Fruit fly (Drosophila melanogaster) whole organism, wandering third instar larva: ENCODE data around the gene CG43999.

Source experiments
- Abd-B ChIP-seq: fragments of >200 bp; optimal IDR thresholded peaks from 2 replicates; lab custom pipeline; 2017; ENCODE audit warnings: missing biosample characterization, missing genetic modification characterization
- CG32264 ChIP-seq: fragments of 200-800 bp; sonication (Bioruptor generic); optimal IDR thresholded peaks from 2 replicates; lab custom pipeline; 2016; ENCODE audit warnings: missing biosample characterization, missing genetic modification characterization
- CG9705 ChIP-seq: fragments of 200-800 bp; sonication (Bioruptor generic); optimal IDR thresholded peaks from 2 replicates; lab custom pipeline; 2018; ENCODE audit warnings: missing biosample characterization, mild to moderate bottlenecking, missing genetic modification characterization
- CrebA ChIP-seq: fragments of 200-800 bp; sonication (Bioruptor generic); optimal IDR thresholded peaks from 2 replicates; lab custom pipeline; 2016; ENCODE audit warnings: missing biosample characterization, mild to moderate bottlenecking, missing genetic modification characterization, borderline replicate concordance
- Dfd ChIP-seq: fragments of >200 bp; optimal IDR thresholded peaks from 2 replicates; lab custom pipeline; 2017; ENCODE audit warnings: missing biosample characterization, missing genetic modification characterization
- Dif ChIP-seq: fragments of 200-275, 200-300 bp; sonication (Bioruptor generic); optimal IDR thresholded peaks from 2 replicates; lab custom pipeline; 2018; ENCODE audit warnings: missing biosample characterization, missing genetic modification characterization; ENCODE audit not compliant: partially characterized antibody
- GATAd ChIP-seq: sonication (Bioruptor generic); optimal IDR thresholded peaks from 2 replicates; lab custom pipeline; 2016; ENCODE audit warnings: missing biosample characterization, missing genetic modification characterization
- HLH106 ChIP-seq: fragments of 200-800 bp; optimal IDR thresholded peaks from 3 replicates; lab custom pipeline; 2019; ENCODE audit warnings: missing biosample characterization, mild to moderate bottlenecking, missing genetic modification characterization, moderate library complexity
- Hnf4 ChIP-seq: fragments of 200-800 bp; sonication (Bioruptor generic); optimal IDR thresholded peaks from 2 replicates; lab custom pipeline; 2016; ENCODE audit warnings: missing biosample characterization, mild to moderate bottlenecking, missing genetic modification characterization
- Hr78 ChIP-seq: fragments of >200 bp; optimal IDR thresholded peaks from 2 replicates; lab custom pipeline; 2017; ENCODE audit warnings: missing biosample characterization, missing genetic modification characterization
- Hr83 ChIP-seq: fragments of 200-300 bp; sonication (Bioruptor generic); optimal IDR thresholded peaks from 2 replicates; lab custom pipeline; 2016; ENCODE audit warnings: missing biosample characterization, mild to moderate bottlenecking, missing genetic modification characterization, moderate library complexity; ENCODE audit not compliant: poor library complexity, severe bottlenecking
- Jra ChIP-seq: sonication (Bioruptor generic); optimal IDR thresholded peaks from 2 replicates; lab custom pipeline; 2016; ENCODE audit warnings: missing biosample characterization, missing genetic modification characterization
- Mio ChIP-seq: sonication (Bioruptor generic); optimal IDR thresholded peaks from 2 replicates; lab custom pipeline; 2016; ENCODE audit warnings: missing biosample characterization, missing genetic modification characterization
- Myc ChIP-seq: fragments of >200 bp; optimal IDR thresholded peaks from 2 replicates; lab custom pipeline; 2017
- OdsH ChIP-seq: fragments of 200-800 bp; sonication (Bioruptor generic); optimal IDR thresholded peaks from 2 replicates; lab custom pipeline; 2016; ENCODE audit warnings: missing biosample characterization, mild to moderate bottlenecking, missing genetic modification characterization
- Rel ChIP-seq, 2 experiments: fragments of 200-800 bp; sonication (Bioruptor generic) in 1 of 2; optimal IDR thresholded peaks; 2 replicates in 1 of 2; 3 replicates in 1 of 2; lab custom pipeline; 2016 to 2019; ENCODE audit warnings: mild to moderate bottlenecking in 2 of 2, missing biosample characterization in 2 of 2, missing genetic modification characterization in 2 of 2, moderate library complexity in 1 of 2
- Sp1 ChIP-seq: fragments of 200-800 bp; sonication (Bioruptor generic); optimal IDR thresholded peaks from 3 replicates; lab custom pipeline; 2019; ENCODE audit warnings: missing biosample characterization, mild to moderate bottlenecking, missing genetic modification characterization, moderate library complexity
- Vsx2 ChIP-seq: fragments of 200-300, 225-300 bp; sonication (Bioruptor generic); optimal IDR thresholded peaks from 2 replicates; lab custom pipeline; 2018; ENCODE audit warnings: missing biosample characterization, missing genetic modification characterization; ENCODE audit not compliant: partially characterized antibody
- br ChIP-seq: fragments of 200-800 bp; sonication (Bioruptor generic); optimal IDR thresholded peaks from 2 replicates; lab custom pipeline; 2016; ENCODE audit warnings: missing biosample characterization, missing genetic modification characterization
- brk ChIP-seq: fragments of 200-800 bp; sonication (Bioruptor generic); optimal IDR thresholded peaks from 2 replicates; lab custom pipeline; 2016; ENCODE audit warnings: missing biosample characterization, mild to moderate bottlenecking, missing genetic modification characterization
- dl ChIP-seq, 2 experiments: fragments of 175-275, 200-275 bp in 1 of 2; fragments of 200-275 bp in 1 of 2; sonication (Bioruptor generic); optimal IDR thresholded peaks; lab custom pipeline; 2018; ENCODE audit warnings: mild to moderate bottlenecking in 2 of 2, missing biosample characterization in 2 of 2, missing genetic modification characterization in 2 of 2, moderate library complexity in 2 of 2; ENCODE audit not compliant: partially characterized antibody in 2 of 2, insufficient read depth in 1 of 2
- dmrt93B ChIP-seq: fragments of 200-800 bp; sonication (Bioruptor generic); optimal IDR thresholded peaks from 2 replicates; lab custom pipeline; 2018; ENCODE audit warnings: missing biosample characterization, mild to moderate bottlenecking, missing genetic modification characterization
- dsf ChIP-seq: sonication (Bioruptor generic); optimal IDR thresholded peaks from 2 replicates; lab custom pipeline; 2016; ENCODE audit warnings: missing biosample characterization, missing genetic modification characterization, borderline replicate concordance
- ey ChIP-seq: fragments of 200-800 bp; sonication (Bioruptor generic); optimal IDR thresholded peaks from 2 replicates; lab custom pipeline; 2016; ENCODE audit warnings: missing biosample characterization, missing genetic modification characterization
- foxo ChIP-seq, 2 experiments: fragments of 200-800 bp; sonication (Bioruptor generic); optimal IDR thresholded peaks; 2 replicates in 1 of 2; 3 replicates in 1 of 2; lab custom pipeline; 2016 to 2017; ENCODE audit warnings: missing biosample characterization in 2 of 2, missing genetic modification characterization in 2 of 2
- fru ChIP-seq: fragments of 200-800 bp; sonication (Bioruptor generic); optimal IDR thresholded peaks from 3 replicates; lab custom pipeline; 2016; ENCODE audit warnings: missing biosample characterization, mild to moderate bottlenecking, missing genetic modification characterization
- h ChIP-seq: fragments of 200-800 bp; sonication (Bioruptor generic); optimal IDR thresholded peaks from 3 replicates; lab custom pipeline; 2016; ENCODE audit warnings: missing biosample characterization, mild to moderate bottlenecking, missing genetic modification characterization
- jim ChIP-seq: fragments of 175-275, 200-325 bp; sonication (Bioruptor generic); optimal IDR thresholded peaks from 2 replicates; lab custom pipeline; 2016; ENCODE audit warnings: missing biosample characterization, mild to moderate bottlenecking, missing genetic modification characterization
- lola ChIP-seq: fragments of >200 bp; optimal IDR thresholded peaks from 2 replicates; lab custom pipeline; 2017; ENCODE audit warnings: missing biosample characterization, missing genetic modification characterization
- pan ChIP-seq: fragments of >200 bp; optimal IDR thresholded peaks from 2 replicates; lab custom pipeline; 2017
- psq ChIP-seq: fragments of 200-800 bp; sonication (Bioruptor generic); optimal IDR thresholded peaks from 3 replicates; lab custom pipeline; 2017; ENCODE audit warnings: missing biosample characterization, mild to moderate bottlenecking, missing genetic modification characterization, moderate library complexity
- rgr ChIP-seq: fragments of 200-800 bp; sonication (Bioruptor generic); optimal IDR thresholded peaks from 3 replicates; lab custom pipeline; 2016; ENCODE audit warnings: missing biosample characterization, mild to moderate bottlenecking, missing genetic modification characterization
- sage ChIP-seq: fragments of 200-800 bp; sonication (Bioruptor generic); optimal IDR thresholded peaks from 2 replicates; lab custom pipeline; 2016; ENCODE audit warnings: missing biosample characterization, mild to moderate bottlenecking, missing genetic modification characterization
- sv ChIP-seq: fragments of 200-800 bp; sonication (Bioruptor generic); optimal IDR thresholded peaks from 3 replicates; lab custom pipeline; 2016; ENCODE audit warnings: missing biosample characterization, missing genetic modification characterization
- tai ChIP-seq: sonication (Bioruptor generic); optimal IDR thresholded peaks from 2 replicates; lab custom pipeline; 2016; ENCODE audit warnings: missing biosample characterization, missing genetic modification characterization
- usp ChIP-seq: fragments of >200 bp; optimal IDR thresholded peaks from 2 replicates; lab custom pipeline; 2017; ENCODE audit warnings: missing biosample characterization, missing genetic modification characterization
- woc ChIP-seq: sonication (Bioruptor generic); optimal IDR thresholded peaks from 2 replicates; lab custom pipeline; 2016; ENCODE audit warnings: missing biosample characterization, mild to moderate bottlenecking, missing genetic modification characterization

CG43999 gene

dm6 chr3R:23887572-23887971 is 41.2 kb downstream of the CG43999 start:
- TF ChIP-seq OdsH (GFP tag; lab: Kevin White, UChicago) (no peak), usp (GFP tag; lab: Kevin White, UChicago) (no peak), CrebA (GFP tag; lab: Kevin White, UChicago) (no peak), sage (GFP tag; lab: Kevin White, UChicago) (no peak), jim (GFP tag; lab: Kevin White, UChicago) (no peak), dmrt93B (GFP tag; lab: Kevin White, UChicago) (no peak), Jra (GFP tag; lab: Kevin White, UChicago) (no peak)
- TF ChIP-seq, all 38 proteins: peak for 0

- peak; percentile 91 for TF ChIP-seq rgr (GFP tag; lab: Kevin White, UChicago)
- no peak for TF ChIP-seq jim (GFP tag; lab: Kevin White, UChicago)
- peak; percentile 78 for TF ChIP-seq Hnf4
- TF ChIP-seq pan (lab: Kevin White, UChicago), result no peak
- peak; percentile 54 for TF ChIP-seq tai (GFP tag; lab: Kevin White, UChicago)
- TF ChIP-seq Hr78 (GFP tag; lab: Kevin White, UChicago), result no peak
- TF ChIP-seq Sp1 (GFP tag; lab: Kevin White, UChicago), result peak; percentile 87
- TF ChIP-seq Hr83 (GFP tag; lab: Kevin White, UChicago), result no peak
- TF ChIP-seq CG9705 (GFP tag; lab: Kevin White, UChicago), result no peak
- peak; percentile 63 for TF ChIP-seq br (GFP tag; lab: Kevin White, UChicago)
- TF ChIP-seq sv (GFP tag; lab: Kevin White, UChicago), result peak; percentile 78
- peak; percentile 71 for TF ChIP-seq Rel (GFP tag; optimal IDR thresholded peaks at IDR 0.05; lab: Kevin White, UChicago)
- TF ChIP-seq Rel (tag; optimal IDR thresholded peaks at IDR 0.05; lab: Kevin White, UChicago), result peak; percentile 29
- peak; percentile 69 for TF ChIP-seq CrebA (GFP tag; lab: Kevin White, UChicago)
- peak in 1 of 2 experiments; percentile 88 for TF ChIP-seq foxo (GFP tag; optimal IDR thresholded peaks at IDR 0.05; lab: Kevin White, UChicago)
- no peak for TF ChIP-seq dsf (GFP tag; lab: Kevin White, UChicago)
- peak; percentile 87 for TF ChIP-seq fru (GFP tag; lab: Kevin White, UChicago)
- TF ChIP-seq Dif (GFP tag; lab: Kevin White, UChicago), result no peak
- TF ChIP-seq HLH106, result peak; percentile 87
- TF ChIP-seq ey (GFP tag; lab: Kevin White, UChicago), result peak; percentile 77
- peak; percentile 88 for TF ChIP-seq OdsH (GFP tag; lab: Kevin White, UChicago)
- no peak for TF ChIP-seq Vsx2
- TF ChIP-seq psq, result peak; percentile 89
- peak; percentile 43 for TF ChIP-seq CG32264 (GFP tag; lab: Kevin White, UChicago)
- peak; percentile 77 for TF ChIP-seq dmrt93B (GFP tag; lab: Kevin White, UChicago)
- peak; percentile 90 for TF ChIP-seq h (GFP tag; lab: Kevin White, UChicago)
- peak; percentile 73 for TF ChIP-seq brk
- TF ChIP-seq woc, result peak; percentile 52
- TF ChIP-seq sage (GFP tag; lab: Kevin White, UChicago), result peak; percentile 87
Measured at dm6 chr3R:23887096-23887421, 41.7 kb downstream of the CG43999 start.

- TF ChIP-seq CrebA (GFP tag; lab: Kevin White, UChicago), result peak; percentile 80
- TF ChIP-seq dl (GFP tag; optimal IDR thresholded peaks at IDR 0.05; lab: Kevin White, UChicago; ENCODE audit: insufficient read depth in 1 of 2, partially characterized antibody in 2 of 2), result peak in 1 of 2 experiments; percentile 29
- peak; percentile 88 for TF ChIP-seq dmrt93B (GFP tag; lab: Kevin White, UChicago)
- peak; percentile 53 for TF ChIP-seq dsf (GFP tag; lab: Kevin White, UChicago)
- peak; percentile 87 for TF ChIP-seq CG9705 (GFP tag; lab: Kevin White, UChicago)
- peak; percentile 81 for TF ChIP-seq Rel (GFP tag; optimal IDR thresholded peaks at IDR 0.05; lab: Kevin White, UChicago)
- TF ChIP-seq Rel (tag; optimal IDR thresholded peaks at IDR 0.05; lab: Kevin White, UChicago), result peak; percentile 65
- TF ChIP-seq foxo (GFP tag; optimal IDR thresholded peaks at IDR 0.05; lab: Kevin White, UChicago), result peak; percentile 48 to 94
- peak; percentile 97 for TF ChIP-seq woc
- no peak for TF ChIP-seq Abd-B (GFP tag; lab: Kevin White, UChicago)
- TF ChIP-seq Hr83 (GFP tag; lab: Kevin White, UChicago), result no peak
- TF ChIP-seq Dfd (GFP tag; lab: Kevin White, UChicago), result no peak
- no peak for TF ChIP-seq Myc (lab: Kevin White, UChicago)
- TF ChIP-seq GATAd (GFP tag; lab: Kevin White, UChicago), result no peak
- TF ChIP-seq h (GFP tag; lab: Kevin White, UChicago), result peak; percentile 96
- TF ChIP-seq sage (GFP tag; lab: Kevin White, UChicago), result peak; percentile 91
- peak; percentile 96 for TF ChIP-seq OdsH (GFP tag; lab: Kevin White, UChicago)
- TF ChIP-seq psq, result peak; percentile 91
- no peak for TF ChIP-seq Mio (GFP tag; lab: Kevin White, UChicago)
- TF ChIP-seq Vsx2, result peak; percentile 15
- no peak for TF ChIP-seq lola (GFP tag; lab: Kevin White, UChicago)
- TF ChIP-seq Dif (GFP tag; lab: Kevin White, UChicago), result no peak
- peak; percentile 95 for TF ChIP-seq Sp1 (GFP tag; lab: Kevin White, UChicago)
- peak; percentile 94 for TF ChIP-seq ey (GFP tag; lab: Kevin White, UChicago)
- peak; percentile 81 for TF ChIP-seq brk
- TF ChIP-seq br (GFP tag; lab: Kevin White, UChicago), result peak; percentile 95
- TF ChIP-seq tai (GFP tag; lab: Kevin White, UChicago), result peak; percentile 85
- no peak for TF ChIP-seq usp (GFP tag; lab: Kevin White, UChicago)
- peak; percentile 89 for TF ChIP-seq Hnf4
- TF ChIP-seq fru (GFP tag; lab: Kevin White, UChicago), result peak; percentile 96
- peak; percentile 95 for TF ChIP-seq rgr (GFP tag; lab: Kevin White, UChicago)
- TF ChIP-seq Jra (GFP tag; lab: Kevin White, UChicago), result peak; percentile 67
- peak; percentile 59 for TF ChIP-seq sv (GFP tag; lab: Kevin White, UChicago)
- peak; percentile 84 for TF ChIP-seq CG32264 (GFP tag; lab: Kevin White, UChicago)
- no peak for TF ChIP-seq jim (GFP tag; lab: Kevin White, UChicago)
- peak; percentile 93 for TF ChIP-seq HLH106
Measured at dm6 chr3R:23886270-23887095, 42.3 kb downstream of the CG43999 start.
